Worm (Caenorhabditis elegans) whole organism, L3 larva: Measurements from ENCODE around the gene gcy-1.

ENCODE experiments used
- ceh-16 ChIP-seq: sonication (generic microtip); optimal IDR thresholded peaks from 2 replicates; lab custom pipeline; 2017; ENCODE audit warnings: missing biosample characterization, missing genetic modification characterization
- egl-27 ChIP-seq: sonication (generic microtip); optimal IDR thresholded peaks from 4 replicates; lab custom pipeline; 2017; ENCODE audit warnings: missing biosample characterization, missing genetic modification reagents, missing genetic modification characterization
- elt-1 ChIP-seq: fragments of 150-350 bp; optimal IDR thresholded peaks from 2 replicates; lab custom pipeline; 2014; ENCODE audit warnings: missing biosample characterization, missing genetic modification characterization
- hmg-11 ChIP-seq: sonication (generic microtip); optimal IDR thresholded peaks from 2 replicates; lab custom pipeline; 2016; ENCODE audit warnings: missing genetic modification characterization, missing compliant biosample characterization
- lin-15B ChIP-seq: fragments of 150-350 bp; optimal IDR thresholded peaks from 2 replicates; lab custom pipeline; 2014; ENCODE audit warnings: missing biosample characterization, missing genetic modification characterization
- mdl-1 ChIP-seq: fragments of 150-350 bp; optimal IDR thresholded peaks from 2 replicates; lab custom pipeline; 2014; ENCODE audit warnings: missing biosample characterization, missing genetic modification characterization
- nhr-237 ChIP-seq: fragments of 150-350 bp; optimal IDR thresholded peaks from 2 replicates; lab custom pipeline; 2014; ENCODE audit warnings: missing biosample characterization, missing genetic modification characterization
- nhr-28 ChIP-seq: fragments of 150-350 bp; optimal IDR thresholded peaks from 2 replicates; lab custom pipeline; 2014; ENCODE audit warnings: missing biosample characterization, missing genetic modification characterization
- tbx-2 ChIP-seq: sonication (generic microtip); optimal IDR thresholded peaks from 2 replicates; lab custom pipeline; 2016; ENCODE audit warnings: mild to moderate bottlenecking, missing genetic modification characterization, missing compliant biosample characterization
- unc-62 ChIP-seq: fragments of 150-350 bp; sonication (generic microtip); optimal IDR thresholded peaks from 4 replicates; lab custom pipeline; 2014; ENCODE audit warnings: missing biosample characterization, missing genetic modification reagents, missing genetic modification characterization

- TF ChIP-seq ceh-16 (tag; lab: Kevin White, UChicago) (no peak), nhr-237 (tag; lab: Kevin White, UChicago) (no peak), hmg-11 (tag; lab: Kevin White, UChicago) (no peak), lin-15B (tag; lab: Kevin White, UChicago) (no peak), unc-62 (no peak), elt-1 (tag; lab: Kevin White, UChicago) (no peak), tbx-2 (tag; lab: Kevin White, UChicago) (no peak), nhr-28 (no peak), egl-27 (no peak), mdl-1 (tag; lab: Kevin White, UChicago) (no peak)
These were observed 6.2 kb upstream of the gcy-1 start, which contains the start of gene AH6.17 for ce11 chrII:9522986-9523385.
